Fruit fly (Drosophila melanogaster): ENCODE measurements around the gene CG14671.

The CG14671 gene

DNA sequence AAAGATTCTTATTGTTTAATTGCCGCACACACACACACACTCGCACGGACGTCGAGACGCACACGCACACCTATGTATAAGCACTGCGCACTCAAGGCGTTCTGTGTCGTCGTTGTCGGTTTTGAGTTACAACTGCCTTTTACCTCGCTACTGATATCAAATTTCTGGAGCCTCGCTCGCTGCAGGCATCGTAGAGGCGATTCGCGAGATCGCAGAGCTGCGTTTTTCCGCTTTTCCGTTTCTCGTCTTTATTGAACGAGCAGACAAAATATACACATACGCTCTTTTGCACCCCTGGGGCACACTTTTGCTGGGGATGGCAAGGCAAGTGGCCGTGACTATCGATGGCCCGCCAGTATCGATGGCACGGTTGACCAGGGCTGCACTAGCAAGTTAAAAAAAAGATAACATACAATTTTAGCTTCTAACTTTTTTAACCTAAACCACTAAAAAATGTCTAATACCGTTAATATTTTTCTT lies 17.1 kb downstream of the CG14671 start, which contains the start of gene CG2519 (continued):
- no peak for TF ChIP-seq CG3726 (GFP tag; IDR thresholded peaks at IDR 0.05)
- TF ChIP-seq Atf6 (GFP tag; IDR thresholded peaks at IDR 0.05) = peak; percentile 49; the same call in 1 of the 2 replicates
- peak; percentile 50 for TF ChIP-seq CG13775 (GFP tag; optimal IDR thresholded peaks at IDR 0.05)
- peak; percentile 8 for TF ChIP-seq CG8281 (tag; optimal IDR thresholded peaks at IDR 0.05)
- TF ChIP-seq CG34422 (GFP tag; IDR thresholded peaks at IDR 0.05) = peak; percentile 87
- peak; percentile 39 for TF ChIP-seq Bdp1 (GFP tag; optimal IDR thresholded peaks at IDR 0.05)
- no peak for TF ChIP-seq Taf1 (GFP tag; IDR thresholded peaks at IDR 0.05)
- TF ChIP-seq fd96Cb (tag; optimal IDR thresholded peaks at IDR 0.05) = no peak
- TF ChIP-seq CG14441 (GFP tag; IDR thresholded peaks at IDR 0.05) = no peak; the same call in 1 of the 2 replicates
- peak; percentile 45 for TF ChIP-seq CG8944 (GFP tag; optimal IDR thresholded peaks at IDR 0.05)
- peak; percentile 48 for TF ChIP-seq CG4282 (GFP tag; optimal IDR thresholded peaks at IDR 0.05)
- peak; percentile 81 for TF ChIP-seq CG2120 (GFP tag; optimal IDR thresholded peaks at IDR 0.05)
- peak; percentile 77 for TF ChIP-seq pho (GFP tag; optimal IDR thresholded peaks at IDR 0.05)
- no peak for TF ChIP-seq NK7.1 (GFP tag; optimal IDR thresholded peaks at IDR 0.05)
- peak; percentile 81 for TF ChIP-seq ftz-f1 (GFP tag; optimal IDR thresholded peaks at IDR 0.05)
- TF ChIP-seq CG5245 (GFP tag; optimal IDR thresholded peaks at IDR 0.05) = peak; percentile 46
- TF ChIP-seq tin (GFP tag; optimal IDR thresholded peaks at IDR 0.05) = peak; percentile 61
- TF ChIP-seq CG11723 (GFP tag; optimal IDR thresholded peaks at IDR 0.05) = no peak
- TF ChIP-seq pita (GFP tag; optimal IDR thresholded peaks at IDR 0.05) = no peak
- no peak for TF ChIP-seq Blimp-1 (GFP tag; optimal IDR thresholded peaks at IDR 0.05)
- TF ChIP-seq Lhr (GFP tag; optimal IDR thresholded peaks at IDR 0.05) = no peak
- TF ChIP-seq Dll (GFP tag; IDR thresholded peaks at IDR 0.05; ENCODE audit: partially characterized antibody) = peak; percentile 89
- TF ChIP-seq fd64A (GFP tag; optimal IDR thresholded peaks at IDR 0.05) = no peak
- TF ChIP-seq Xrp1 (GFP tag; IDR thresholded peaks at IDR 0.05) = peak; percentile 67; the same call in 1 of the 2 replicates
- TF ChIP-seq CG2116 (GFP tag; optimal IDR thresholded peaks at IDR 0.05) = peak; percentile 87
- TF ChIP-seq Fer3 (tag; optimal IDR thresholded peaks at IDR 0.05) = no peak
- peak; percentile 57 for TF ChIP-seq slp2 (GFP tag; optimal IDR thresholded peaks at IDR 0.05)
- no peak for TF ChIP-seq scrt (GFP tag; optimal IDR thresholded peaks at IDR 0.05)
- TF ChIP-seq CG12155 (GFP tag; optimal IDR thresholded peaks at IDR 0.05) = peak; percentile 58
- TF ChIP-seq CG18011 (GFP tag; optimal IDR thresholded peaks at IDR 0.05) = peak; percentile 7
- peak; percentile 39 for TF ChIP-seq CG4820 (GFP tag; optimal IDR thresholded peaks at IDR 0.05)
- no peak for TF ChIP-seq CG7839 (tag; optimal IDR thresholded peaks at IDR 0.05)

- TF ChIP-seq Hsf (GFP tag; optimal IDR thresholded peaks at IDR 0.05) (no peak), wdn (GFP tag; IDR thresholded peaks at IDR 0.05) (no peak), CG11247 (GFP tag; IDR thresholded peaks at IDR 0.05) (0 out of 2 replicates have a peak, but pooled peaks have one; percentile 22), CTCF (GFP tag; optimal IDR thresholded peaks at IDR 0.05) (peak; percentile 80), Aef1 (GFP tag; IDR thresholded peaks at IDR 0.05) (no peak), NFAT (GFP tag; IDR thresholded peaks at IDR 0.05) (0 out of 2 replicates have a peak, but pooled peaks have one; percentile 16), CG12219 (GFP tag; optimal IDR thresholded peaks at IDR 0.05) (no peak), CG11456 (GFP tag; IDR thresholded peaks at IDR 0.05) (0 out of 3 replicates have a peak, but pooled peaks have one; percentile 10), Fer2 (tag; optimal IDR thresholded peaks at IDR 0.05) (no peak), danr (GFP tag; IDR thresholded peaks at IDR 0.05) (no peak)
These were observed 37.1 kb downstream of the CG14671 start for dm6 chr3R:5527563-5527962.
